Worm (Caenorhabditis elegans) whole organism, L1 larva: ENCODE data around the gene npr-9.
A peak's percentile ranks its signal among the peaks of the same experiment; 100 is the strongest.

Source experiments
- C16A3.4 ChIP-seq: fragments of 150-350 bp; optimal IDR thresholded peaks from 2 replicates; lab custom pipeline; 2014; ENCODE audit warnings: missing biosample characterization, missing genetic modification characterization
- blmp-1 ChIP-seq: fragments of 150-350 bp; optimal IDR thresholded peaks from 2 replicates; lab custom pipeline; 2014; ENCODE audit warnings: missing biosample characterization, missing genetic modification characterization
- ceh-82 ChIP-seq, 3 experiments: fragments of 150-350 bp in 1 of 3; sonication (generic microtip) in 2 of 3; optimal IDR thresholded peaks; 2 replicates each; lab custom pipeline; 2014 to 2017; ENCODE audit warnings: missing biosample characterization in 3 of 3, missing genetic modification characterization in 3 of 3
- dpl-1 ChIP-seq, 3 experiments: fragments of 150-350 bp in 2 of 3; sonication (generic microtip) in 1 of 3; optimal IDR thresholded peaks; 2 replicates each; lab custom pipeline; 2014 to 2017; ENCODE audit warnings: missing biosample characterization in 3 of 3, missing genetic modification characterization in 3 of 3, missing genetic modification reagents in 3 of 3
- dsc-1 ChIP-seq: sonication (generic microtip); optimal IDR thresholded peaks from 2 replicates; lab custom pipeline; 2016; ENCODE audit warnings: mild to moderate bottlenecking, missing genetic modification characterization, missing compliant biosample characterization
- elt-2 ChIP-seq: sonication (generic microtip); optimal IDR thresholded peaks from 2 replicates; lab custom pipeline; 2016; ENCODE audit warnings: missing genetic modification characterization, mild to moderate bottlenecking, inconsistent platforms, missing compliant biosample characterization, missing genetic modification reagents
- elt-3 ChIP-seq, 6 experiments: fragments of 150-350 bp in 1 of 6; sonication (generic microtip); optimal IDR thresholded peaks; 2 replicates each; lab custom pipeline; 2017 to 2018; ENCODE audit warnings: missing biosample characterization in 6 of 6, missing genetic modification characterization in 6 of 6, inconsistent platforms in 1 of 6
- ets-5 ChIP-seq: fragments of 200-800 bp; sonication (Bioruptor generic); IDR thresholded peaks from 2 replicates; pipeline ENCODE4 v1.3.6; 2022; ENCODE audit warnings: missing genetic modification characterization, missing compliant biosample characterization
- fkh-10 ChIP-seq: sonication (generic microtip); optimal IDR thresholded peaks from 2 replicates; lab custom pipeline; 2017; ENCODE audit warnings: missing biosample characterization, missing genetic modification reagents, missing genetic modification characterization
- fkh-4 ChIP-seq: sonication (generic microtip); optimal IDR thresholded peaks from 2 replicates; lab custom pipeline; 2016; ENCODE audit warnings: missing compliant biosample characterization, missing genetic modification characterization, borderline replicate concordance
- fkh-8 ChIP-seq: sonication (generic microtip); optimal IDR thresholded peaks from 2 replicates; lab custom pipeline; 2016; ENCODE audit warnings: mild to moderate bottlenecking, missing genetic modification characterization, missing compliant biosample characterization
- fos-1 ChIP-seq: fragments of 150-350 bp; optimal IDR thresholded peaks from 2 replicates; lab custom pipeline; 2014; ENCODE audit warnings: missing biosample characterization, missing genetic modification characterization
- grh-1 ChIP-seq: fragments of 200-800 bp; sonication (Bioruptor generic); IDR thresholded peaks from 2 replicates; pipeline ENCODE4 v1.3.6; 2022; ENCODE audit warnings: missing genetic modification reagents, missing genetic modification characterization, missing compliant biosample characterization
- hlh-17 ChIP-seq: fragments of 200-800 bp; sonication (Bioruptor generic); optimal IDR thresholded peaks from 2 replicates; lab custom pipeline; 2018; ENCODE audit warnings: missing genetic modification characterization, mild to moderate bottlenecking, missing compliant biosample characterization, moderate library complexity, borderline replicate concordance
- jun-1 ChIP-seq: fragments of 150-350 bp; optimal IDR thresholded peaks from 2 replicates; lab custom pipeline; 2014; ENCODE audit warnings: missing biosample characterization, missing genetic modification reagents, missing genetic modification characterization
- lin-13 ChIP-seq: fragments of 150-350 bp; optimal IDR thresholded peaks from 2 replicates; lab custom pipeline; 2014; ENCODE audit warnings: missing biosample characterization, missing genetic modification reagents, missing genetic modification characterization
- lin-14 ChIP-seq: fragments of 200-800 bp; sonication (Bioruptor generic); optimal IDR thresholded peaks from 2 replicates; lab custom pipeline; 2018; ENCODE audit warnings: mild to moderate bottlenecking, missing genetic modification characterization, moderate library complexity, missing compliant biosample characterization
- lin-15B ChIP-seq: fragments of 150-350 bp; sonication (generic microtip); optimal IDR thresholded peaks from 3 replicates; lab custom pipeline; 2014; ENCODE audit warnings: missing biosample characterization, missing genetic modification characterization
- lin-35 ChIP-seq, 2 experiments: fragments of 150-350 bp; optimal IDR thresholded peaks; 2 replicates each; lab custom pipeline; 2014; ENCODE audit warnings: missing biosample characterization in 2 of 2, missing genetic modification characterization in 2 of 2, missing genetic modification reagents in 2 of 2
- lir-3 ChIP-seq: sonication (generic microtip); optimal IDR thresholded peaks from 2 replicates; lab custom pipeline; 2016; ENCODE audit warnings: mild to moderate bottlenecking, missing genetic modification characterization, moderate library complexity, missing compliant biosample characterization; ENCODE audit not compliant: poor library complexity
- lsy-2 ChIP-seq, 2 experiments: fragments of 150-350 bp; optimal IDR thresholded peaks; 2 replicates each; lab custom pipeline; 2014; ENCODE audit warnings: missing biosample characterization in 2 of 2, missing genetic modification characterization in 2 of 2
- mdl-1 ChIP-seq, 2 experiments: fragments of 150-350 bp; optimal IDR thresholded peaks; 2 replicates each; lab custom pipeline; 2014 to 2017; ENCODE audit warnings: missing biosample characterization in 2 of 2, missing genetic modification characterization in 2 of 2, inconsistent platforms in 1 of 2
- mef-2 ChIP-seq: fragments of 150-350 bp; optimal IDR thresholded peaks from 2 replicates; lab custom pipeline; 2014; ENCODE audit warnings: missing biosample characterization, missing genetic modification characterization
- mep-1 ChIP-seq: fragments of 150-350 bp; optimal IDR thresholded peaks from 2 replicates; lab custom pipeline; 2014; ENCODE audit warnings: missing biosample characterization, missing genetic modification characterization
- nhr-20 ChIP-seq: sonication (generic microtip); optimal IDR thresholded peaks from 2 replicates; lab custom pipeline; 2016; ENCODE audit warnings: mild to moderate bottlenecking, missing genetic modification characterization, missing compliant biosample characterization
- nhr-47 ChIP-seq: sonication (generic microtip); optimal IDR thresholded peaks from 2 replicates; lab custom pipeline; 2016; ENCODE audit warnings: mild to moderate bottlenecking, missing genetic modification characterization, moderate library complexity, missing compliant biosample characterization
- nhr-71 ChIP-seq: sonication (generic microtip); optimal IDR thresholded peaks from 2 replicates; lab custom pipeline; 2016; ENCODE audit warnings: mild to moderate bottlenecking, missing genetic modification characterization, moderate library complexity, missing compliant biosample characterization
- nhr-85 ChIP-seq: sonication (generic microtip); peaks from one replicate; lab custom pipeline; 2016; ENCODE audit warnings: missing genetic modification characterization, inconsistent platforms, missing compliant biosample characterization
- nhr-90 ChIP-seq: sonication (generic microtip); optimal IDR thresholded peaks from 2 replicates; lab custom pipeline; 2016; ENCODE audit warnings: mild to moderate bottlenecking, missing genetic modification characterization, missing compliant biosample characterization; ENCODE audit not compliant: poor library complexity
- pax-3 ChIP-seq: fragments of 200-800 bp; sonication (Bioruptor generic); optimal IDR thresholded peaks from 2 replicates; lab custom pipeline; 2018; ENCODE audit warnings: mild to moderate bottlenecking, missing genetic modification characterization, moderate library complexity, missing compliant biosample characterization
- rnt-1 ChIP-seq: sonication (generic microtip); optimal IDR thresholded peaks from 2 replicates; lab custom pipeline; 2016; ENCODE audit warnings: mild to moderate bottlenecking, missing genetic modification characterization, moderate library complexity, missing compliant biosample characterization
- skn-1 ChIP-seq: fragments of 150-350 bp; optimal IDR thresholded peaks from 2 replicates; lab custom pipeline; 2014; ENCODE audit warnings: missing biosample characterization, missing genetic modification characterization
- snpc-4 ChIP-seq: fragments of 150-350 bp; optimal IDR thresholded peaks from 2 replicates; lab custom pipeline; 2014; ENCODE audit warnings: missing biosample characterization, missing genetic modification characterization
- sox-4 ChIP-seq: sonication (generic microtip); optimal IDR thresholded peaks from 2 replicates; lab custom pipeline; 2016; ENCODE audit warnings: missing genetic modification characterization, missing compliant biosample characterization
- swsn-7 ChIP-seq: sonication (generic microtip); optimal IDR thresholded peaks from 2 replicates; lab custom pipeline; 2016; ENCODE audit warnings: missing genetic modification characterization, missing compliant biosample characterization
- tbx-2 ChIP-seq: sonication (generic microtip); optimal IDR thresholded peaks from 2 replicates; lab custom pipeline; 2016; ENCODE audit warnings: missing genetic modification characterization, missing compliant biosample characterization
- unc-130 ChIP-seq: fragments of 150-350 bp; optimal IDR thresholded peaks from 2 replicates; lab custom pipeline; 2017; ENCODE audit warnings: missing biosample characterization, missing genetic modification characterization, inconsistent platforms
- unc-98 ChIP-seq: fragments of 200-800 bp; sonication (Bioruptor generic); IDR thresholded peaks from 2 replicates; pipeline ENCODE4 v1.3.6; 2022; ENCODE audit warnings: missing genetic modification characterization, missing compliant biosample characterization
- xbp-1 ChIP-seq: sonication (generic microtip); optimal IDR thresholded peaks from 2 replicates; lab custom pipeline; 2016; ENCODE audit warnings: missing genetic modification characterization, missing compliant biosample characterization
- zag-1 ChIP-seq: fragments of 150-350 bp; optimal IDR thresholded peaks from 2 replicates; lab custom pipeline; 2014; ENCODE audit warnings: missing biosample characterization, missing genetic modification characterization
- ztf-11 ChIP-seq, 2 experiments: sonication (generic microtip); optimal IDR thresholded peaks; 2 replicates each; lab custom pipeline; 2016 to 2017; ENCODE audit warnings: missing genetic modification characterization in 2 of 2, missing biosample characterization in 1 of 2, missing compliant biosample characterization in 1 of 2
- ztf-4 ChIP-seq: fragments of 150-350 bp; optimal IDR thresholded peaks from 2 replicates; lab custom pipeline; 2014; ENCODE audit warnings: missing biosample characterization, missing genetic modification characterization

The npr-9 gene

ce11 chrX:11289925-11290324 is 39.6 kb upstream of the npr-9 start:
- TF ChIP-seq mef-2 (tag; lab: Kevin White, UChicago): no peak
- TF ChIP-seq elt-2 (tag; lab: Kevin White, UChicago): peak; percentile 53
- TF ChIP-seq, all 84 proteins: peak for 1

DNA sequence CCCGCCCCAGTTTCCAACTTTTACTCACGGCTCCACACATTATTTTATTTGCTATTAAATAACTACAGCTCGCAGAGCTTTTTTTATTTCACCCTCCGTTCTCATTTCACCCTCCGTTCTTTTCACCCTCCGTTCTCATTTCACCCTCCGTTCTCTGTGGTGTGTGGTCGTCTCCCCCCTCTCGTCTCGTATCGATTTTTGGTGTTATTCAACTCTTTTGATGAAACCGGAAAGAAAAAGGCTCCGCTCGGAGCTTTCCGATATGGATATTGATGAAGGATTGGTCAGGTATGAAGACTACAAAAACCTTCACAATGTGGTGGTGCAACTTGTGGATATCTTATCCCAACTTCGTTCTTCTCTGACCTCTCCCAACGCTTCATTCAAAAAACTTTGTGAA is 39.0 kb upstream of the npr-9 start:
- TF ChIP-seq ztf-11 (tag; optimal IDR thresholded peaks at IDR 0.05; lab: Kevin White, UChicago) (no peak), C16A3.4 (no peak), pax-3 (tag; lab: Kevin White, UChicago) (no peak)
- TF ChIP-seq, all 84 proteins: peak for 0

DNA sequence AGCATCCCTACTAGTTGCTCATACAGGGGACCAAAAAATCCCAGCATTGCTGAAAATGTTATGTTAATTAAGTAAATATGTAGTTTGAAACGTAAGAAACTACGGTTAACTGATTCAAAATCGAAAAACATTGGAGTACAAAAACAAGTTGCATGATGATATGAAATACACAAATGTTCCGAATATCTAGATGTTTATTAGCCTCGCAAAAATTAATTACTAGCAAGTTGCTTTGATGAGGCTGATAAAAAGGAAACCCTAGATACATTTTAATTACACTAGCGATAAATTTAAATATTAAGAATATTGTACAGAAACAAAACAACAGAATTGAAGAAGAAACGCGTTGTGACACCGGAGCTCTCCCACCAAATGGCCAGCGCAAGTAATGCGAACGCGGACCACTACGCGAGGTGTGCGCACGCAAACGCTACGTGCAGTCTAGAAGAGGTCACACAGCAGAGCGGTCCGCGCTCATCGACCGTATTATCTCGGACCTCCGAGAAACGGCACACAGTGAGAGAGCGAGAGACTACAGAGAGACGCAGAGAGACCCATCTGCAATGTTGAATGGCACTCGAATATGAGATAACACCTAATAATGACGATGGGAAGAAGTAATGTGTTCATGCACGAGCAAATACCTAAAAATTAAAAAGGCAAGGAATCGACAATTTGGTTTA is 32.7 kb upstream of the npr-9 start, which contains the start of gene inx-2:
inx-2 (minus strand) TSS at position 51 of the 683 bp plus-strand sequence.
- TF ChIP-seq lsy-2 (tag; optimal IDR thresholded peaks at IDR 0.05; lab: Kevin White, UChicago): no peak
- no peak for TF ChIP-seq grh-1 (GFP tag; lab: Robert Waterston, UW)
- TF ChIP-seq, all 84 proteins: peak for 0

DNA sequence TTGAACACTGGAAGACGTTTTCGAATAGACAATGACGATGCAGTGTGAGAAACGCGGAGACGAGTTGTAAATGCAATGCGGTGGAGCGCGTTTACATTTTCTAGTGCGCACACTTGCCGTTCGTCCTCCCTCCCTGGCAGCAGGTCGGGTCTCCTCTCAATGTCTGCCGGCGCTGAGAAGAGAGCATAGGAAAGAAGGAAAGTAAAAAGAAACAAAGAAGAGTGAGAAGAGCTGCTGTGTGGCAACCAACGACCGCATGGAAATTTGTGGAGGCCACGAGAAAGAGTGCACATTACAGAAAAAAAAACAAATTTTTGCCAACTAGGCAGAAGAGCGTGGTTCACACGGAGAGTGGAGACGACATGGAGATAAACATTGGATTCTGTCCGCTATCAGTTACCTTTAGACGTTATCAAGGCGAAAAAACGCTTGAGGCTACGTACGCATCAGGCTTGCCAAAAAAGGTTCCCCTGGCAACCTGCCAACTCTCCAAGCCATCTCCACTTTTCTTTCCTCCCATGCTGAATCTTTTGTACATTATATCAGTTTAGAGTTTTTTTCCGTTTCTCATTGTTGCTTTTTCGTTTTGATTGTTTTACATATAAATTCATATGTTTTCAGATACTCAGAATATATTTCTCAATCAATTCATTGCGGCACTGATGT is 29.7 kb upstream of the npr-9 start, which contains the start of the genes snrp-40.1 and F08G12.3:
snrp-40.1 (minus strand) TSS at position 143 of the 666 bp plus-strand sequence.
F08G12.3 (plus strand) TSS at position 616 of the 666 bp plus-strand sequence.
- TF ChIP-seq skn-1 (tag; lab: Kevin White, UChicago) (peak; percentile 83), nhr-20 (tag; lab: Kevin White, UChicago) (peak; percentile 90), lin-15B (tag; lab: Kevin White, UChicago) (peak; percentile 52), blmp-1 (tag; lab: Kevin White, UChicago) (no peak), lin-14 (GFP tag; lab: Kevin White, UChicago) (peak; percentile 99), unc-130 (tag; lab: Kevin White, UChicago) (peak; percentile 75), sox-4 (tag; lab: Kevin White, UChicago) (peak; percentile 10), lin-35 (GFP tag; optimal IDR thresholded peaks at IDR 0.05; lab: Kevin White, UChicago) (peak; percentile 58 to 66), nhr-71 (tag; lab: Kevin White, UChicago) (peak; percentile 87), ztf-4 (tag; lab: Kevin White, UChicago) (peak; percentile 33), unc-98 (GFP tag; lab: Robert Waterston, UW) (no peak), ztf-11 (tag; optimal IDR thresholded peaks at IDR 0.05; lab: Kevin White, UChicago) (peak in 1 of 2 experiments; percentile 60), mep-1 (tag; lab: Kevin White, UChicago) (peak; percentile 87), ets-5 (GFP tag; lab: Robert Waterston, UW) (no peak), hlh-17 (no peak), fkh-10 (GFP tag; lab: Kevin White, UChicago) (peak; percentile 59), nhr-90 (tag; lab: Kevin White, UChicago) (peak; percentile 6), xbp-1 (tag; lab: Kevin White, UChicago) (peak; percentile 73), mdl-1 (tag; optimal IDR thresholded peaks at IDR 0.05; lab: Kevin White, UChicago) (peak in 1 of 2 experiments; percentile 86), snpc-4 (peak; percentile 63), fkh-4 (no peak), elt-3 (tag; optimal IDR thresholded peaks at IDR 0.05; lab: Kevin White, UChicago) (peak in 1 of 6 experiments; percentile 24), dpl-1 (GFP tag; optimal IDR thresholded peaks at IDR 0.05; lab: Kevin White, UChicago) (peak; percentile 26 to 58 (median 43)), lin-13 (GFP tag; lab: Kevin White, UChicago) (peak; percentile 75), rnt-1 (tag; lab: Kevin White, UChicago) (peak; percentile 83), fkh-8 (peak; percentile 93), lir-3 (tag; lab: Kevin White, UChicago) (peak; percentile 36), fos-1 (tag; lab: Kevin White, UChicago) (peak; percentile 48), zag-1 (tag; lab: Kevin White, UChicago) (no peak), swsn-7 (tag; lab: Kevin White, UChicago) (peak; percentile 80), pax-3 (tag; lab: Kevin White, UChicago) (peak; percentile 29), ceh-82 (tag; optimal IDR thresholded peaks at IDR 0.05; lab: Kevin White, UChicago) (peak; percentile 28 to 90 (median 56)), jun-1 (tag; lab: Kevin White, UChicago) (peak; percentile 65), dsc-1 (tag; lab: Kevin White, UChicago) (peak; percentile 70), nhr-85 (tag; lab: Kevin White, UChicago) (peak; percentile 38), C16A3.4 (peak; percentile 83), tbx-2 (peak; percentile 79), nhr-47 (tag; lab: Kevin White, UChicago) (peak; percentile 76), mef-2 (tag; lab: Kevin White, UChicago) (no peak), lsy-2 (tag; optimal IDR thresholded peaks at IDR 0.05; lab: Kevin White, UChicago) (peak; percentile 46 to 84)
